Fruit fly (Drosophila melanogaster) whole organism, prepupa: ENCODE results near the gene CG17260.
A peak's percentile ranks its signal among the peaks of the same experiment; 100 is the strongest.

Experiments
- CG10631 ChIP-seq: fragments of 200-800 bp; sonication (Bioruptor generic); optimal IDR thresholded peaks from 2 replicates; lab custom pipeline; 2016; ENCODE audit warnings: missing biosample characterization, missing genetic modification characterization
- CG10669 ChIP-seq: fragments of 200-800 bp; sonication (Bioruptor generic); optimal IDR thresholded peaks from 3 replicates; lab custom pipeline; 2018; ENCODE audit warnings: missing biosample characterization, mild to moderate bottlenecking, missing genetic modification characterization, moderate library complexity
- CG11294 ChIP-seq: fragments of 200-800 bp; sonication (Bioruptor generic); IDR thresholded peaks from 2 replicates; pipeline ENCODE4 v1.3.6; 2022; ENCODE audit warnings: missing biosample characterization, missing genetic modification characterization
- CG11762 ChIP-seq: fragments of 200-800 bp; sonication (Bioruptor generic); optimal IDR thresholded peaks from 3 replicates; lab custom pipeline; 2016; ENCODE audit warnings: missing biosample characterization, missing genetic modification characterization; ENCODE audit not compliant: insufficient read depth
- CG11902 ChIP-seq: fragments of 200-800 bp; sonication (Bioruptor generic); optimal IDR thresholded peaks from 3 replicates; lab custom pipeline; 2016; ENCODE audit warnings: missing biosample characterization, missing genetic modification characterization
- CG15336 ChIP-seq: fragments of 200-800 bp; sonication (Bioruptor generic); IDR thresholded peaks from 2 replicates; pipeline ENCODE4 v1.3.6; 2022; ENCODE audit warnings: missing biosample characterization, missing genetic modification characterization
- CG16779 ChIP-seq: fragments of 200-800 bp; sonication (Bioruptor generic); optimal IDR thresholded peaks from 3 replicates; lab custom pipeline; 2017; ENCODE audit warnings: missing biosample characterization, mild to moderate bottlenecking, missing genetic modification characterization
- CG3032 ChIP-seq: fragments of 200-800 bp; optimal IDR thresholded peaks from 2 replicates; lab custom pipeline; 2019; ENCODE audit warnings: missing biosample characterization, mild to moderate bottlenecking, missing genetic modification characterization, moderate library complexity
- CG31627 ChIP-seq: fragments of 200-800 bp; sonication (Bioruptor generic); optimal IDR thresholded peaks from 3 replicates; lab custom pipeline; 2016; ENCODE audit warnings: missing biosample characterization, missing genetic modification characterization
- CG32006 ChIP-seq: fragments of 200-800 bp; sonication (Bioruptor generic); optimal IDR thresholded peaks from 3 replicates; lab custom pipeline; 2017; ENCODE audit warnings: missing biosample characterization, mild to moderate bottlenecking, missing genetic modification characterization
- CG34406 ChIP-seq: fragments of 200-800 bp; sonication (Bioruptor generic); optimal IDR thresholded peaks from 3 replicates; lab custom pipeline; 2016; ENCODE audit warnings: missing biosample characterization, missing genetic modification characterization
- CG3919 ChIP-seq: fragments of 200-800 bp; sonication (Bioruptor generic); optimal IDR thresholded peaks from 3 replicates; lab custom pipeline; 2016; ENCODE audit warnings: missing biosample characterization, missing genetic modification characterization
- CG6276 ChIP-seq: fragments of 200-800 bp; sonication (Bioruptor generic); optimal IDR thresholded peaks from 2 replicates; lab custom pipeline; 2017; ENCODE audit warnings: missing biosample characterization, mild to moderate bottlenecking, missing genetic modification characterization
- CG6792 ChIP-seq: fragments of 200-800 bp; sonication (Bioruptor generic); optimal IDR thresholded peaks from 3 replicates; lab custom pipeline; 2016; ENCODE audit warnings: missing biosample characterization, missing genetic modification characterization
- CG6808 ChIP-seq: fragments of 200-800 bp; sonication (Bioruptor generic); optimal IDR thresholded peaks from 3 replicates; lab custom pipeline; 2017; ENCODE audit warnings: missing biosample characterization, missing genetic modification characterization, mild to moderate bottlenecking, moderate library complexity, missing genetic modification reagents
- CG6854 ChIP-seq: fragments of 200-800 bp; sonication (Bioruptor generic); optimal IDR thresholded peaks from 2 replicates; lab custom pipeline; 2017; ENCODE audit warnings: missing biosample characterization, mild to moderate bottlenecking, missing genetic modification characterization
- CG8319 ChIP-seq: fragments of 200-800 bp; sonication (Bioruptor generic); optimal IDR thresholded peaks from 3 replicates; lab custom pipeline; 2016; ENCODE audit warnings: missing biosample characterization, missing genetic modification characterization
- CG8632 ChIP-seq: fragments of 200-800 bp; sonication (Bioruptor generic); optimal IDR thresholded peaks from 3 replicates; lab custom pipeline; 2016; ENCODE audit warnings: missing biosample characterization, missing genetic modification characterization
- CG9139 ChIP-seq: fragments of 200-800 bp; sonication (Bioruptor generic); optimal IDR thresholded peaks from 3 replicates; lab custom pipeline; 2017; ENCODE audit warnings: missing biosample characterization, mild to moderate bottlenecking, missing genetic modification characterization
- Eip75B ChIP-seq: fragments of 200-800 bp; sonication (Bioruptor generic); optimal IDR thresholded peaks from 3 replicates; lab custom pipeline; 2016; ENCODE audit warnings: missing biosample characterization, missing genetic modification characterization
- Eip78C ChIP-seq: fragments of 200-800 bp; sonication (Bioruptor generic); peaks from one replicate; lab custom pipeline; 2016; ENCODE audit warnings: missing biosample characterization, missing genetic modification characterization
- Eip93F ChIP-seq: fragments of 200-800 bp; sonication (Bioruptor generic); optimal IDR thresholded peaks from 2 replicates; lab custom pipeline; 2016; ENCODE audit warnings: missing biosample characterization, mild to moderate bottlenecking, missing genetic modification characterization
- Ets21C ChIP-seq: fragments of 200-800 bp; sonication (Bioruptor generic); optimal IDR thresholded peaks from 3 replicates; lab custom pipeline; 2016; ENCODE audit warnings: missing biosample characterization, missing genetic modification characterization
- Ets96B ChIP-seq: fragments of 200-800 bp; optimal IDR thresholded peaks from 2 replicates; lab custom pipeline; 2019; ENCODE audit warnings: missing biosample characterization, mild to moderate bottlenecking, missing genetic modification characterization, moderate library complexity
- Gug ChIP-seq: fragments of 200-800 bp; sonication (Bioruptor generic); IDR thresholded peaks from 2 replicates; pipeline ENCODE4 v1.3.6; 2022; ENCODE audit warnings: missing biosample characterization, missing genetic modification characterization
- Hr38 ChIP-seq: sonication (Bioruptor generic); optimal IDR thresholded peaks from 2 replicates; lab custom pipeline; 2016; ENCODE audit warnings: missing biosample characterization, missing genetic modification characterization
- Hr39 ChIP-seq: fragments of 200-800 bp; sonication (Bioruptor generic); optimal IDR thresholded peaks from 2 replicates; lab custom pipeline; 2016; ENCODE audit warnings: missing biosample characterization, missing genetic modification characterization
- Lpt ChIP-seq: fragments of 200-800 bp; sonication (Bioruptor generic); optimal IDR thresholded peaks from 3 replicates; lab custom pipeline; 2016; ENCODE audit warnings: missing biosample characterization, missing genetic modification characterization
- Met ChIP-seq: fragments of 200-800 bp; sonication (Bioruptor generic); optimal IDR thresholded peaks from 3 replicates; lab custom pipeline; 2016; ENCODE audit warnings: missing biosample characterization, missing genetic modification characterization
- Smox ChIP-seq: fragments of 200-800 bp; sonication (Bioruptor generic); optimal IDR thresholded peaks from 3 replicates; lab custom pipeline; 2016; ENCODE audit warnings: missing biosample characterization, missing genetic modification characterization
- Sox102F ChIP-seq: fragments of 200-800 bp; sonication (Bioruptor generic); optimal IDR thresholded peaks from 2 replicates; lab custom pipeline; 2016; ENCODE audit warnings: missing biosample characterization, mild to moderate bottlenecking, missing genetic modification characterization
- Sox14 ChIP-seq: fragments of 200-800 bp; sonication (Bioruptor generic); optimal IDR thresholded peaks from 3 replicates; lab custom pipeline; 2016; ENCODE audit warnings: missing biosample characterization, missing genetic modification characterization
- Sox15 ChIP-seq: fragments of 200-800 bp; sonication (Bioruptor generic); optimal IDR thresholded peaks from 3 replicates; lab custom pipeline; 2016; ENCODE audit warnings: missing biosample characterization, missing genetic modification characterization
- achi ChIP-seq: fragments of 200-800 bp; sonication (Bioruptor generic); optimal IDR thresholded peaks from 3 replicates; lab custom pipeline; 2016; ENCODE audit warnings: missing biosample characterization, missing genetic modification characterization
- acj6 ChIP-seq: fragments of 200-800 bp; sonication (Bioruptor generic); optimal IDR thresholded peaks from 3 replicates; lab custom pipeline; 2016; ENCODE audit warnings: missing biosample characterization, missing genetic modification characterization
- cyc ChIP-seq: fragments of 200-800 bp; sonication (Bioruptor generic); optimal IDR thresholded peaks from 3 replicates; lab custom pipeline; 2016; ENCODE audit warnings: missing biosample characterization, missing genetic modification characterization
- dac ChIP-seq: fragments of 200-800 bp; sonication (Bioruptor generic); optimal IDR thresholded peaks from 2 replicates; lab custom pipeline; 2017; ENCODE audit warnings: missing biosample characterization, mild to moderate bottlenecking, missing genetic modification characterization
- dsx ChIP-seq: fragments of 200-800 bp; optimal IDR thresholded peaks from 3 replicates; lab custom pipeline; 2019; ENCODE audit warnings: missing biosample characterization, mild to moderate bottlenecking, missing genetic modification characterization, moderate library complexity; ENCODE audit not compliant: poor library complexity, severe bottlenecking
- eg ChIP-seq: fragments of 200-800 bp; sonication (Bioruptor generic); IDR thresholded peaks from 3 replicates; pipeline ENCODE4 v1.3.6; 2022; ENCODE audit warnings: missing biosample characterization, missing genetic modification characterization
- esn ChIP-seq: fragments of 200-800 bp; sonication (Bioruptor generic); optimal IDR thresholded peaks from 2 replicates; lab custom pipeline; 2016; ENCODE audit warnings: missing biosample characterization, mild to moderate bottlenecking, missing genetic modification characterization, moderate library complexity
- fd59A ChIP-seq: fragments of 200-800 bp; sonication (Bioruptor generic); optimal IDR thresholded peaks from 2 replicates; lab custom pipeline; 2017; ENCODE audit warnings: missing biosample characterization, mild to moderate bottlenecking, missing genetic modification characterization, missing genetic modification reagents
- fd85E ChIP-seq: fragments of 200-800 bp; sonication (Bioruptor generic); optimal IDR thresholded peaks from 3 replicates; lab custom pipeline; 2016; ENCODE audit warnings: missing biosample characterization, missing genetic modification characterization
- fkh ChIP-seq: fragments of 200-800 bp; sonication (Bioruptor generic); optimal IDR thresholded peaks from 3 replicates; lab custom pipeline; 2017; ENCODE audit warnings: missing biosample characterization, mild to moderate bottlenecking, missing genetic modification characterization, moderate library complexity
- net ChIP-seq: fragments of 200-800 bp; sonication (Bioruptor generic); optimal IDR thresholded peaks from 3 replicates; lab custom pipeline; 2016; ENCODE audit warnings: missing biosample characterization, missing genetic modification characterization
- salr ChIP-seq, 2 experiments: fragments of 200-800 bp; sonication (Bioruptor generic); optimal IDR thresholded peaks; 3 replicates each; lab custom pipeline; 2016 to 2018; ENCODE audit warnings: missing biosample characterization in 2 of 2, missing genetic modification characterization in 2 of 2, mild to moderate bottlenecking in 1 of 2
- spab ChIP-seq: fragments of 200-800 bp; sonication (Bioruptor generic); optimal IDR thresholded peaks from 2 replicates; lab custom pipeline; 2017; ENCODE audit warnings: missing biosample characterization, mild to moderate bottlenecking, missing genetic modification characterization, missing genetic modification reagents
- ss ChIP-seq, 2 experiments: fragments of 200-800 bp; sonication (Bioruptor generic); optimal IDR thresholded peaks; 2 replicates in 1 of 2; 3 replicates in 1 of 2; lab custom pipeline; 2017 to 2018; ENCODE audit warnings: mild to moderate bottlenecking in 2 of 2, missing biosample characterization in 2 of 2, missing genetic modification characterization in 2 of 2, moderate library complexity in 1 of 2
- svp ChIP-seq: fragments of 200-800 bp; sonication (Bioruptor generic); peaks from one replicate; lab custom pipeline; 2016; ENCODE audit warnings: missing biosample characterization, missing genetic modification characterization
- vri ChIP-seq: fragments of 200-800 bp; sonication (Bioruptor generic); optimal IDR thresholded peaks from 3 replicates; lab custom pipeline; 2016; ENCODE audit warnings: missing biosample characterization, mild to moderate bottlenecking, missing genetic modification characterization

CG17260 gene

dm6 chr2L:3011484-3011883 is 25.5 kb upstream of the CG17260 start (continued):
- TF ChIP-seq Eip75B (GFP tag; lab: Kevin White, UChicago): peak; percentile 84
- no peak for TF ChIP-seq fkh (GFP tag; lab: Kevin White, UChicago)
- TF ChIP-seq CG16779 (tag; lab: Kevin White, UChicago): peak; percentile 40
- TF ChIP-seq dac: no peak
- TF ChIP-seq Ets96B (tag; lab: Kevin White, UChicago): peak; percentile 76
- peak; percentile 94 for TF ChIP-seq svp (GFP tag; lab: Kevin White, UChicago)
- TF ChIP-seq CG6792 (GFP tag; lab: Kevin White, UChicago): peak; percentile 82
- TF ChIP-seq Hr39 (GFP tag; lab: Kevin White, UChicago): peak; percentile 90

dm6 chr2L:3012780-3013179 is 24.2 kb upstream of the CG17260 start:
- TF ChIP-seq esn (GFP tag; lab: Kevin White, UChicago): peak; percentile 53
- no peak for TF ChIP-seq CG10669 (GFP tag; lab: Kevin White, UChicago)
- TF ChIP-seq Eip75B (GFP tag; lab: Kevin White, UChicago): peak; percentile 41
- peak; percentile 38 for TF ChIP-seq dsx (GFP tag; lab: Kevin White, UChicago)
- TF ChIP-seq CG8632 (GFP tag; lab: Kevin White, UChicago): peak; percentile 42
- no peak for TF ChIP-seq Sox15 (GFP tag; lab: Kevin White, UChicago)
- no peak for TF ChIP-seq Met (GFP tag; lab: Kevin White, UChicago)
- peak; percentile 42 for TF ChIP-seq dac
- TF ChIP-seq vri: peak; percentile 12
- peak; percentile 35 for TF ChIP-seq CG34406 (GFP tag; lab: Kevin White, UChicago)
- TF ChIP-seq svp (GFP tag; lab: Kevin White, UChicago): peak; percentile 42
- peak; percentile 58 for TF ChIP-seq achi (GFP tag; lab: Kevin White, UChicago)
- peak; percentile 18 for TF ChIP-seq CG16779 (tag; lab: Kevin White, UChicago)
- no peak for TF ChIP-seq Ets21C (GFP tag; lab: Kevin White, UChicago)
- no peak for TF ChIP-seq fd85E (GFP tag; lab: Kevin White, UChicago)
- TF ChIP-seq net: peak; percentile 67
- TF ChIP-seq ss (GFP tag; optimal IDR thresholded peaks at IDR 0.05; lab: Kevin White, UChicago): peak in 1 of 2 experiments; percentile 9
- TF ChIP-seq CG6854: no peak
- peak; percentile 24 for TF ChIP-seq cyc (GFP tag; lab: Kevin White, UChicago)
- peak; percentile 62; the same call in 1 of the 2 replicates for TF ChIP-seq CG11294 (GFP tag; lab: Robert Waterston, UW)
- TF ChIP-seq CG6276 (GFP tag; lab: Kevin White, UChicago): peak; percentile 72
- TF ChIP-seq CG32006: peak; percentile 86
- peak in 1 of 2 experiments; percentile 61 for TF ChIP-seq salr (GFP tag; optimal IDR thresholded peaks at IDR 0.05; lab: Kevin White, UChicago)
- no peak for TF ChIP-seq spab (GFP tag; lab: Kevin White, UChicago)
- TF ChIP-seq Sox102F (GFP tag; lab: Kevin White, UChicago): peak; percentile 39
- TF ChIP-seq CG9139 (GFP tag; lab: Kevin White, UChicago): no peak
- TF ChIP-seq CG11902 (GFP tag; lab: Kevin White, UChicago): no peak
- TF ChIP-seq CG3032 (tag; lab: Kevin White, UChicago): peak; percentile 33
- TF ChIP-seq Gug (GFP tag; lab: Robert Waterston, UW): peak; percentile 64
- peak; percentile 70 for TF ChIP-seq CG15336
- peak; percentile 48 for TF ChIP-seq Hr39 (GFP tag; lab: Kevin White, UChicago)
- TF ChIP-seq eg: peak; percentile 82
- peak; percentile 86 for TF ChIP-seq Eip78C
- TF ChIP-seq Eip93F (GFP tag; lab: Kevin White, UChicago): no peak
- TF ChIP-seq CG31627: peak; percentile 37
- peak; percentile 60 for TF ChIP-seq Sox14
- TF ChIP-seq Hr38 (GFP tag; lab: Kevin White, UChicago): no peak
- TF ChIP-seq acj6 (GFP tag; lab: Kevin White, UChicago): no peak
- TF ChIP-seq fd59A (GFP tag; lab: Kevin White, UChicago): peak; percentile 27
- no peak for TF ChIP-seq CG8319 (GFP tag; lab: Kevin White, UChicago)
- peak; percentile 37 for TF ChIP-seq CG6792 (GFP tag; lab: Kevin White, UChicago)
- TF ChIP-seq CG3919: peak; percentile 70
- no peak for TF ChIP-seq fkh (GFP tag; lab: Kevin White, UChicago)
- peak; percentile 71 for TF ChIP-seq Lpt
- TF ChIP-seq CG11762 (GFP tag; lab: Kevin White, UChicago): peak; percentile 37
- no peak for TF ChIP-seq Smox
- no peak for TF ChIP-seq CG6808 (GFP tag; lab: Kevin White, UChicago)
- TF ChIP-seq CG10631 (GFP tag; lab: Kevin White, UChicago): no peak
